Fruit fly (Drosophila melanogaster): ENCODE results near the gene Vti1a.

DNA sequence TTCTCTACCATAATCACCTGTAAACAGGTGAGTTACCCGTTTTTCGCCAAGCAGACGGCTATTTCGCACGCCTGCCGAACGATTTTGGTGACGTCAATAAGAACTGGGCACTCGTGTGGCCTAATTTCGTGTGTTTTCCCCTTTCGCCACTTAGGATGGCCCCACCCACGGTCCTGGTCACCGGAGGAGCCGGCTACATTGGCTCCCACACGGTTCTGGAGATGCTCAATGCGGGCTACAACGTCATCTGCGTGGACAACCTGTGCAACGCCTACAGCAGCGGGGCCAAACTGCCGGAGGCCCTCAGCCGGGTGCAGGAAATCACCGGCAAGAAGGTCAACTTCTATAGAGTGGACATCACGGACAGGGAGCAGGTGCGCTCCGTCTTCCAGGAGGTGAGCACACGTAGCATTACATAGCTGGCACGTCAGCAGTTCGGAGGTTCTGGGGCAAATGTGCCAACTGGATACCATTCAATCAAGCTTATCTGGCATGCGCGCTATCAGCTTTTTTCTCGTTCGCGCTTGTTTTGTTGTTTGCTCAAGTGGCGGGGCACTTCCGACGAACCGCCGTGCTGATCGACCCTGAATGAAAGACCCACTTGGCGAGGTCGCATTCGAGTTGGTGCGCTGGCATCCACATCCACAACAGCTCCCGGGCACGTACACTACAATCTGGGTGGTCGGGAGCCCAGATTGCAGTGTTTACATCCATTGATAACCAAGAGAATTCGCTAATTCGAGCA is 43.5 kb downstream of the Vti1a start:
- no peak for TF ChIP-seq psq (optimal IDR thresholded peaks at IDR 0.05)
- TF ChIP-seq pan (optimal IDR thresholded peaks at IDR 0.05): no peak
- TF ChIP-seq CG8478 (optimal IDR thresholded peaks at IDR 0.05): no peak
- no peak for TF ChIP-seq usp (GFP tag; optimal IDR thresholded peaks at IDR 0.05)
